Fruit fly (Drosophila melanogaster) whole organism, embryonic: Measurements from ENCODE around the gene CG14277.
A peak's percentile ranks its signal among the peaks of the same experiment; 100 is the strongest.

ENCODE experiments used
- Abd-B ChIP-seq: fragments of 200-800 bp; sonication (Bioruptor generic); optimal IDR thresholded peaks from 2 replicates; lab custom pipeline; 2018; ENCODE audit warnings: missing biosample characterization, mild to moderate bottlenecking, missing genetic modification characterization, moderate library complexity
- Ada2b ChIP-seq: fragments of 200-800 bp; sonication (Bioruptor generic); IDR thresholded peaks from 2 replicates; pipeline ENCODE4 v1.3.6; 2022; ENCODE audit warnings: missing biosample characterization, missing genetic modification characterization
- Asciz ChIP-seq: fragments of 200-800 bp; sonication (Bioruptor generic); optimal IDR thresholded peaks from 2 replicates; lab custom pipeline; 2017; ENCODE audit warnings: missing biosample characterization, mild to moderate bottlenecking, missing genetic modification characterization, missing genetic modification reagents
- B-H2 ChIP-seq: fragments of 200-800 bp; sonication (Bioruptor generic); optimal IDR thresholded peaks from 2 replicates; lab custom pipeline; 2018; ENCODE audit warnings: missing biosample characterization, mild to moderate bottlenecking, missing genetic modification characterization
- Bgb ChIP-seq: fragments of 200-800 bp; sonication (Bioruptor generic); IDR thresholded peaks from 2 replicates; pipeline ENCODE4 v1.3.6; 2022; ENCODE audit warnings: missing biosample characterization, missing genetic modification characterization; ENCODE audit not compliant: partially characterized antibody
- CG14710 ChIP-seq: fragments of 200-800 bp; sonication (Bioruptor generic); optimal IDR thresholded peaks from 3 replicates; lab custom pipeline; 2019; ENCODE audit warnings: missing biosample characterization, mild to moderate bottlenecking, missing genetic modification characterization, moderate library complexity
- CG14860 ChIP-seq: fragments of 200-800 bp; sonication (Bioruptor generic); IDR thresholded peaks from 3 replicates; pipeline ENCODE4 v1.3.6; 2022; ENCODE audit warnings: missing biosample characterization, missing genetic modification characterization; ENCODE audit not compliant: partially characterized antibody
- CG15073 ChIP-seq: fragments of 200-800 bp; sonication (Bioruptor generic); optimal IDR thresholded peaks from 2 replicates; lab custom pipeline; 2016; ENCODE audit warnings: missing biosample characterization, missing genetic modification characterization
- CG15601 ChIP-seq: fragments of 200-800 bp; sonication (Bioruptor generic); optimal IDR thresholded peaks from 3 replicates; lab custom pipeline; 2019; ENCODE audit warnings: missing biosample characterization, mild to moderate bottlenecking, missing genetic modification characterization, moderate library complexity
- CG17361 ChIP-seq: fragments of 200-800 bp; sonication (Bioruptor generic); IDR thresholded peaks from 3 replicates; pipeline ENCODE4 v1.3.6; 2022; ENCODE audit warnings: missing biosample characterization, missing genetic modification characterization
- CG2120 ChIP-seq: fragments of 200-800 bp; sonication (Bioruptor generic); optimal IDR thresholded peaks from 3 replicates; lab custom pipeline; 2016; ENCODE audit warnings: missing biosample characterization, missing genetic modification characterization
- CG2678 ChIP-seq: fragments of 200-800 bp; sonication (Bioruptor generic); optimal IDR thresholded peaks from 3 replicates; lab custom pipeline; 2019; ENCODE audit warnings: missing biosample characterization, mild to moderate bottlenecking, missing genetic modification characterization, moderate library complexity
- CG31441 ChIP-seq: fragments of 200-800 bp; sonication (Bioruptor generic); IDR thresholded peaks from 2 replicates; pipeline ENCODE4 v1.3.6; 2022; ENCODE audit warnings: missing biosample characterization, missing genetic modification characterization
- CG32772 ChIP-seq: fragments of 200-800 bp; sonication (Bioruptor generic); IDR thresholded peaks from 2 replicates; pipeline ENCODE4 v1.3.6; 2022; ENCODE audit warnings: missing biosample characterization, missing genetic modification characterization
- CG5245 ChIP-seq: fragments of 200-800 bp; sonication (Bioruptor generic); optimal IDR thresholded peaks from 3 replicates; lab custom pipeline; 2016; ENCODE audit warnings: missing biosample characterization, missing genetic modification characterization
- CG6175 ChIP-seq: fragments of 200-800 bp; sonication (Bioruptor generic); IDR thresholded peaks from 3 replicates; pipeline ENCODE4 v1.3.6; 2022; ENCODE audit warnings: missing biosample characterization, missing genetic modification characterization
- CG6791 ChIP-seq: fragments of 200-800 bp; sonication (Bioruptor generic); IDR thresholded peaks from 3 replicates; pipeline ENCODE4 v1.3.6; 2022; ENCODE audit warnings: missing biosample characterization, missing genetic modification characterization; ENCODE audit not compliant: partially characterized antibody
- CG8089 ChIP-seq: fragments of 200-800 bp; sonication (Bioruptor generic); optimal IDR thresholded peaks from 3 replicates; lab custom pipeline; 2016; ENCODE audit warnings: missing biosample characterization, missing genetic modification characterization
- CG8359 ChIP-seq: fragments of 200-800 bp; sonication (Bioruptor generic); optimal IDR thresholded peaks from 2 replicates; lab custom pipeline; 2017; ENCODE audit warnings: missing biosample characterization, mild to moderate bottlenecking, missing genetic modification characterization, borderline replicate concordance
- CG9215 ChIP-seq: fragments of 200-800 bp; sonication (Bioruptor generic); IDR thresholded peaks from 2 replicates; pipeline ENCODE4 v1.3.6; 2022; ENCODE audit warnings: missing biosample characterization, missing genetic modification characterization
- Dfd ChIP-seq, 2 experiments: fragments of >200 bp; optimal IDR thresholded peaks; 2 replicates each; lab custom pipeline; 2017; ENCODE audit warnings: missing biosample characterization in 2 of 2, missing genetic modification characterization in 2 of 2
- Dll ChIP-seq: fragments of 200-800 bp; sonication (Bioruptor generic); IDR thresholded peaks from 4 replicates; pipeline ENCODE4 v1.3.6; 2022; ENCODE audit warnings: missing biosample characterization, missing genetic modification characterization; ENCODE audit not compliant: partially characterized antibody
- Fer3 ChIP-seq: fragments of 200-800 bp; sonication (Bioruptor generic); optimal IDR thresholded peaks from 2 replicates; lab custom pipeline; 2018; ENCODE audit warnings: missing biosample characterization, mild to moderate bottlenecking, missing genetic modification characterization, moderate library complexity
- HLH4C ChIP-seq: fragments of 200-800 bp; sonication (Bioruptor generic); IDR thresholded peaks from 3 replicates; pipeline ENCODE4 v1.3.6; 2022; ENCODE audit warnings: missing biosample characterization, missing genetic modification characterization; ENCODE audit not compliant: partially characterized antibody
- Hand ChIP-seq: fragments of 200-800 bp; sonication (Bioruptor generic); optimal IDR thresholded peaks from 2 replicates; lab custom pipeline; 2017; ENCODE audit warnings: mild to moderate bottlenecking, missing biosample characterization, missing genetic modification reagents, missing genetic modification characterization
- HmgD ChIP-seq: fragments of 200-800 bp; sonication (Bioruptor generic); optimal IDR thresholded peaks from 3 replicates; lab custom pipeline; 2016; ENCODE audit warnings: missing biosample characterization, missing genetic modification characterization
- HmgZ ChIP-seq: fragments of 200-800 bp; sonication (Bioruptor generic); optimal IDR thresholded peaks from 2 replicates; lab custom pipeline; 2018; ENCODE audit warnings: missing biosample characterization, mild to moderate bottlenecking, missing genetic modification characterization
- Hr3 ChIP-seq: fragments of 200-800 bp; sonication (Bioruptor generic); optimal IDR thresholded peaks from 3 replicates; lab custom pipeline; 2016; ENCODE audit warnings: missing biosample characterization, missing genetic modification characterization
- MESR4 ChIP-seq: fragments of 200-800 bp; sonication (Bioruptor generic); optimal IDR thresholded peaks from 2 replicates; lab custom pipeline; 2018; ENCODE audit warnings: missing biosample characterization, mild to moderate bottlenecking, missing genetic modification characterization, moderate library complexity
- PHDP ChIP-seq: fragments of 200-800 bp; sonication (Bioruptor generic); optimal IDR thresholded peaks from 3 replicates; lab custom pipeline; 2018; ENCODE audit warnings: missing biosample characterization, mild to moderate bottlenecking, missing genetic modification characterization, moderate library complexity
- Stat92E ChIP-seq, 3 experiments: fragments of >200 bp in 2 of 3; fragments of 200-800 bp in 1 of 3; sonication (Bioruptor generic) in 1 of 3; optimal IDR thresholded peaks; 2 replicates each; lab custom pipeline; 2017 to 2019; ENCODE audit warnings: missing biosample characterization in 3 of 3, missing genetic modification characterization in 3 of 3, mild to moderate bottlenecking in 1 of 3, moderate library complexity in 1 of 3
- Trl ChIP-seq, 3 experiments: fragments of >200 bp in 2 of 3; fragments of 200-800 bp in 1 of 3; sonication (Bioruptor generic) in 1 of 3; optimal IDR thresholded peaks; 2 replicates in 1 of 3; 3 replicates in 2 of 3; lab custom pipeline; 2016 to 2017; ENCODE audit warnings: missing biosample characterization in 1 of 3, missing genetic modification characterization in 1 of 3
- al ChIP-seq: fragments of 200-800 bp; sonication (Bioruptor generic); IDR thresholded peaks from 2 replicates; pipeline ENCODE4 v1.3.6; 2022; ENCODE audit warnings: missing biosample characterization, missing genetic modification characterization
- chinmo ChIP-seq: fragments of 200-800 bp; sonication (Bioruptor generic); IDR thresholded peaks from 4 replicates; pipeline ENCODE4 v1.3.6; 2022; ENCODE audit warnings: missing biosample characterization, missing genetic modification characterization; ENCODE audit not compliant: partially characterized antibody
- croc ChIP-seq: fragments of 200-800 bp; sonication (Bioruptor generic); conservative IDR thresholded peaks from 3 replicates; pipeline ENCODE4 v1.3.6; 2022; ENCODE audit warnings: missing biosample characterization, missing genetic modification characterization
- esg ChIP-seq: fragments of 200-800 bp; sonication (Bioruptor generic); conservative IDR thresholded peaks from 2 replicates; pipeline ENCODE4 v1.3.6; 2022; ENCODE audit warnings: missing biosample characterization, missing genetic modification characterization
- fd96Cb ChIP-seq: fragments of 200-800 bp; sonication (Bioruptor generic); optimal IDR thresholded peaks from 2 replicates; lab custom pipeline; 2018; ENCODE audit warnings: missing biosample characterization, mild to moderate bottlenecking, missing genetic modification characterization, moderate library complexity
- gcm2 ChIP-seq: fragments of 200-800 bp; sonication (Bioruptor generic); optimal IDR thresholded peaks from 2 replicates; lab custom pipeline; 2016; ENCODE audit warnings: missing biosample characterization, missing genetic modification characterization
- gem ChIP-seq: fragments of 200-800 bp; sonication (Bioruptor generic); optimal IDR thresholded peaks from 2 replicates; lab custom pipeline; 2019; ENCODE audit warnings: missing biosample characterization, mild to moderate bottlenecking, missing genetic modification characterization, moderate library complexity
- gfzf ChIP-seq: fragments of 200-800 bp; sonication (Bioruptor generic); optimal IDR thresholded peaks from 2 replicates; lab custom pipeline; 2016; ENCODE audit warnings: missing biosample characterization, mild to moderate bottlenecking, missing genetic modification characterization, moderate library complexity
- h ChIP-seq: fragments of >200 bp; optimal IDR thresholded peaks from 2 replicates; lab custom pipeline; 2017
- hth ChIP-seq: fragments of >200 bp; optimal IDR thresholded peaks from 2 replicates; lab custom pipeline; 2017; ENCODE audit warnings: inconsistent platforms
- insv ChIP-seq, 2 experiments: fragments of 200-800 bp; sonication (Bioruptor generic); optimal IDR thresholded peaks; 3 replicates each; lab custom pipeline; 2016 to 2018; ENCODE audit warnings: missing biosample characterization in 2 of 2, missing genetic modification characterization in 2 of 2
- mirr ChIP-seq: fragments of 200-800 bp; sonication (Bioruptor generic); optimal IDR thresholded peaks from 3 replicates; lab custom pipeline; 2018; ENCODE audit warnings: missing biosample characterization, mild to moderate bottlenecking, missing genetic modification characterization
- nerfin-1 ChIP-seq: fragments of 200-800 bp; sonication (Bioruptor generic); optimal IDR thresholded peaks from 3 replicates; lab custom pipeline; 2019; ENCODE audit warnings: missing biosample characterization, mild to moderate bottlenecking, missing genetic modification characterization, moderate library complexity
- peb ChIP-seq: fragments of 200-800 bp; sonication (Bioruptor generic); IDR thresholded peaks from 2 replicates; pipeline ENCODE4 v1.3.6; 2022; ENCODE audit warnings: missing biosample characterization, missing genetic modification characterization
- sim ChIP-seq: fragments of 200-800 bp; sonication (Bioruptor generic); IDR thresholded peaks from 2 replicates; pipeline ENCODE4 v1.3.6; 2022; ENCODE audit warnings: missing biosample characterization, missing genetic modification characterization
- wek ChIP-seq: fragments of 200-800 bp; sonication (Bioruptor generic); optimal IDR thresholded peaks from 3 replicates; lab custom pipeline; 2018; ENCODE audit warnings: missing biosample characterization, mild to moderate bottlenecking, missing genetic modification characterization, moderate library complexity
- z ChIP-seq: fragments of 200-800 bp; sonication (Bioruptor generic); IDR thresholded peaks from 3 replicates; pipeline ENCODE4 v1.3.6; 2022; ENCODE audit warnings: missing biosample characterization, missing genetic modification characterization

Gene CG14277

dm6 chr2L:8274958-8275584 lies 32.8 kb downstream of the CG14277 start (continued):
- TF ChIP-seq esg (GFP tag; lab: Robert Waterston, UW) (peak; percentile 26; the same call in 1 of the 2 replicates), Ada2b (GFP tag; lab: Robert Waterston, UW) (peak; percentile 67), CG32772 (peak; percentile 57), nerfin-1 (tag; lab: Kevin White, UChicago) (peak; percentile 56), CG8089 (GFP tag; lab: Kevin White, UChicago) (no peak), insv (GFP tag; optimal IDR thresholded peaks at IDR 0.05; lab: Kevin White, UChicago) (peak in 1 of 2 experiments; percentile 17), Fer3 (peak; percentile 54), z (peak; percentile 53; the same call in 1 of the 3 replicates), gem (peak; percentile 86), CG5245 (GFP tag; lab: Kevin White, UChicago) (peak; percentile 4), CG8359 (GFP tag; lab: Kevin White, UChicago) (peak; percentile 46), PHDP (tag; lab: Kevin White, UChicago) (peak; percentile 76), HLH4C (no peak), hth (lab: Kevin White, UChicago) (no peak), sim (GFP tag; lab: Robert Waterston, UW) (peak; percentile 51; the same call in 1 of the 2 replicates), CG9215 (no peak), Abd-B (GFP tag; lab: Kevin White, UChicago) (peak; percentile 23), B-H2 (GFP tag; lab: Kevin White, UChicago) (no peak), CG31441 (GFP tag; lab: Robert Waterston, UW) (peak; percentile 81), Hand (GFP tag; lab: Kevin White, UChicago) (no peak), CG6791 (no peak), Dfd (GFP tag; optimal IDR thresholded peaks at IDR 0.05; lab: Kevin White, UChicago) (no peak), mirr (GFP tag; lab: Kevin White, UChicago) (no peak), CG14710 (peak; percentile 79), Stat92E (GFP tag; optimal IDR thresholded peaks at IDR 0.05; lab: Kevin White, UChicago) (peak in 1 of 3 experiments; percentile 57), HmgD (GFP tag; lab: Kevin White, UChicago) (no peak), h (no peak), Dll (no peak), gfzf (GFP tag; lab: Kevin White, UChicago) (no peak), gcm2 (peak; percentile 29), wek (no peak), CG2678 (tag; lab: Kevin White, UChicago) (peak; percentile 75), CG2120 (GFP tag; lab: Kevin White, UChicago) (peak; percentile 1), Hr3 (GFP tag; lab: Kevin White, UChicago) (peak; percentile 44), CG6175 (GFP tag; lab: Robert Waterston, UW) (no peak), croc (GFP tag; lab: Robert Waterston, UW) (peak; percentile 42; the same call in 1 of the 3 replicates), CG15073 (no peak), Trl (optimal IDR thresholded peaks at IDR 0.05; lab: Kevin White, UChicago) (no peak), Trl (GFP tag; optimal IDR thresholded peaks at IDR 0.05; lab: Kevin White, UChicago) (no peak), CG14860 (GFP tag; lab: Robert Waterston, UW) (no peak), fd96Cb (tag; lab: Kevin White, UChicago) (peak; percentile 63), CG15601 (tag; lab: Kevin White, UChicago) (peak; percentile 58), CG17361 (GFP tag; lab: Robert Waterston, UW) (peak; percentile 74), HmgZ (tag; lab: Kevin White, UChicago) (no peak), al (no peak), chinmo (GFP tag; lab: Robert Waterston, UW) (no peak), Asciz (GFP tag; lab: Kevin White, UChicago) (peak; percentile 51), Bgb (GFP tag; lab: Robert Waterston, UW) (no peak), peb (GFP tag; lab: Robert Waterston, UW) (peak; percentile 28; the same call in 1 of the 2 replicates), MESR4 (GFP tag; lab: Kevin White, UChicago) (no peak)
